Fruit fly (Drosophila melanogaster) whole organism, prepupa: ENCODE data around the gene CG18599.

Experiments used
- Blimp-1 ChIP-seq: fragments of 200-800 bp; sonication (Bioruptor generic); optimal IDR thresholded peaks from 3 replicates; lab custom pipeline; 2017; ENCODE audit warnings: missing biosample characterization, missing genetic modification characterization, mild to moderate bottlenecking, moderate library complexity, missing genetic modification reagents
- CG10669 ChIP-seq: fragments of 200-800 bp; sonication (Bioruptor generic); optimal IDR thresholded peaks from 3 replicates; lab custom pipeline; 2018; ENCODE audit warnings: missing biosample characterization, mild to moderate bottlenecking, missing genetic modification characterization, moderate library complexity
- CG11294 ChIP-seq: fragments of 200-800 bp; sonication (Bioruptor generic); IDR thresholded peaks from 2 replicates; pipeline ENCODE4 v1.3.6; 2022; ENCODE audit warnings: missing biosample characterization, missing genetic modification characterization
- CG11762 ChIP-seq: fragments of 200-800 bp; sonication (Bioruptor generic); optimal IDR thresholded peaks from 3 replicates; lab custom pipeline; 2016; ENCODE audit warnings: missing biosample characterization, missing genetic modification characterization; ENCODE audit not compliant: insufficient read depth
- CG11902 ChIP-seq: fragments of 200-800 bp; sonication (Bioruptor generic); optimal IDR thresholded peaks from 3 replicates; lab custom pipeline; 2016; ENCODE audit warnings: missing biosample characterization, missing genetic modification characterization
- CG15336 ChIP-seq: fragments of 200-800 bp; sonication (Bioruptor generic); IDR thresholded peaks from 2 replicates; pipeline ENCODE4 v1.3.6; 2022; ENCODE audit warnings: missing biosample characterization, missing genetic modification characterization
- CG16779 ChIP-seq: fragments of 200-800 bp; sonication (Bioruptor generic); optimal IDR thresholded peaks from 3 replicates; lab custom pipeline; 2017; ENCODE audit warnings: missing biosample characterization, mild to moderate bottlenecking, missing genetic modification characterization
- CG31627 ChIP-seq: fragments of 200-800 bp; sonication (Bioruptor generic); optimal IDR thresholded peaks from 3 replicates; lab custom pipeline; 2016; ENCODE audit warnings: missing biosample characterization, missing genetic modification characterization
- CG32006 ChIP-seq: fragments of 200-800 bp; sonication (Bioruptor generic); optimal IDR thresholded peaks from 3 replicates; lab custom pipeline; 2017; ENCODE audit warnings: missing biosample characterization, mild to moderate bottlenecking, missing genetic modification characterization
- CG3919 ChIP-seq: fragments of 200-800 bp; sonication (Bioruptor generic); optimal IDR thresholded peaks from 3 replicates; lab custom pipeline; 2016; ENCODE audit warnings: missing biosample characterization, missing genetic modification characterization
- CG4318 ChIP-seq: fragments of 200-800 bp; sonication (Bioruptor generic); optimal IDR thresholded peaks from 3 replicates; lab custom pipeline; 2017; ENCODE audit warnings: missing biosample characterization, mild to moderate bottlenecking, missing genetic modification characterization
- CG6163 ChIP-seq: fragments of 200-800 bp; sonication (Bioruptor generic); IDR thresholded peaks from 3 replicates; pipeline ENCODE4 v1.3.6; 2022; ENCODE audit warnings: missing biosample characterization, missing genetic modification characterization
- CG6276 ChIP-seq: fragments of 200-800 bp; sonication (Bioruptor generic); optimal IDR thresholded peaks from 2 replicates; lab custom pipeline; 2017; ENCODE audit warnings: missing biosample characterization, mild to moderate bottlenecking, missing genetic modification characterization
- CG6808 ChIP-seq: fragments of 200-800 bp; sonication (Bioruptor generic); optimal IDR thresholded peaks from 3 replicates; lab custom pipeline; 2017; ENCODE audit warnings: missing biosample characterization, missing genetic modification characterization, mild to moderate bottlenecking, moderate library complexity, missing genetic modification reagents
- CG7368 ChIP-seq: fragments of 200-800 bp; sonication (Bioruptor generic); optimal IDR thresholded peaks from 3 replicates; lab custom pipeline; 2016; ENCODE audit warnings: missing biosample characterization, missing genetic modification characterization
- CG8319 ChIP-seq: fragments of 200-800 bp; sonication (Bioruptor generic); optimal IDR thresholded peaks from 3 replicates; lab custom pipeline; 2016; ENCODE audit warnings: missing biosample characterization, missing genetic modification characterization
- CG9139 ChIP-seq: fragments of 200-800 bp; sonication (Bioruptor generic); optimal IDR thresholded peaks from 3 replicates; lab custom pipeline; 2017; ENCODE audit warnings: missing biosample characterization, mild to moderate bottlenecking, missing genetic modification characterization
- Eip78C ChIP-seq: fragments of 200-800 bp; sonication (Bioruptor generic); peaks from one replicate; lab custom pipeline; 2016; ENCODE audit warnings: missing biosample characterization, missing genetic modification characterization
- Ets21C ChIP-seq: fragments of 200-800 bp; sonication (Bioruptor generic); optimal IDR thresholded peaks from 3 replicates; lab custom pipeline; 2016; ENCODE audit warnings: missing biosample characterization, missing genetic modification characterization
- Gug ChIP-seq: fragments of 200-800 bp; sonication (Bioruptor generic); IDR thresholded peaks from 2 replicates; pipeline ENCODE4 v1.3.6; 2022; ENCODE audit warnings: missing biosample characterization, missing genetic modification characterization
- Hr38 ChIP-seq: sonication (Bioruptor generic); optimal IDR thresholded peaks from 2 replicates; lab custom pipeline; 2016; ENCODE audit warnings: missing biosample characterization, missing genetic modification characterization
- Hr4 ChIP-seq: fragments of 200-800 bp; sonication (Bioruptor generic); optimal IDR thresholded peaks from 3 replicates; lab custom pipeline; 2016; ENCODE audit warnings: missing biosample characterization, missing genetic modification characterization
- Lpt ChIP-seq: fragments of 200-800 bp; sonication (Bioruptor generic); optimal IDR thresholded peaks from 3 replicates; lab custom pipeline; 2016; ENCODE audit warnings: missing biosample characterization, missing genetic modification characterization
- OdsH ChIP-seq: fragments of 200-800 bp; sonication (Bioruptor generic); optimal IDR thresholded peaks from 3 replicates; lab custom pipeline; 2016; ENCODE audit warnings: missing biosample characterization, missing genetic modification characterization
- Sox102F ChIP-seq: fragments of 200-800 bp; sonication (Bioruptor generic); optimal IDR thresholded peaks from 2 replicates; lab custom pipeline; 2016; ENCODE audit warnings: missing biosample characterization, mild to moderate bottlenecking, missing genetic modification characterization
- Sox14 ChIP-seq: fragments of 200-800 bp; sonication (Bioruptor generic); optimal IDR thresholded peaks from 3 replicates; lab custom pipeline; 2016; ENCODE audit warnings: missing biosample characterization, missing genetic modification characterization
- Sox15 ChIP-seq: fragments of 200-800 bp; sonication (Bioruptor generic); optimal IDR thresholded peaks from 3 replicates; lab custom pipeline; 2016; ENCODE audit warnings: missing biosample characterization, missing genetic modification characterization
- achi ChIP-seq: fragments of 200-800 bp; sonication (Bioruptor generic); optimal IDR thresholded peaks from 3 replicates; lab custom pipeline; 2016; ENCODE audit warnings: missing biosample characterization, missing genetic modification characterization
- eg ChIP-seq: fragments of 200-800 bp; sonication (Bioruptor generic); IDR thresholded peaks from 3 replicates; pipeline ENCODE4 v1.3.6; 2022; ENCODE audit warnings: missing biosample characterization, missing genetic modification characterization
- fd59A ChIP-seq: fragments of 200-800 bp; sonication (Bioruptor generic); optimal IDR thresholded peaks from 2 replicates; lab custom pipeline; 2017; ENCODE audit warnings: missing biosample characterization, mild to moderate bottlenecking, missing genetic modification characterization, missing genetic modification reagents
- fd85E ChIP-seq: fragments of 200-800 bp; sonication (Bioruptor generic); optimal IDR thresholded peaks from 3 replicates; lab custom pipeline; 2016; ENCODE audit warnings: missing biosample characterization, missing genetic modification characterization
- fkh ChIP-seq: fragments of 200-800 bp; sonication (Bioruptor generic); optimal IDR thresholded peaks from 3 replicates; lab custom pipeline; 2017; ENCODE audit warnings: missing biosample characterization, mild to moderate bottlenecking, missing genetic modification characterization, moderate library complexity
- lz ChIP-seq: fragments of 200-800 bp; sonication (Bioruptor generic); optimal IDR thresholded peaks from 3 replicates; lab custom pipeline; 2016; ENCODE audit warnings: missing biosample characterization, missing genetic modification characterization
- net ChIP-seq: fragments of 200-800 bp; sonication (Bioruptor generic); optimal IDR thresholded peaks from 3 replicates; lab custom pipeline; 2016; ENCODE audit warnings: missing biosample characterization, missing genetic modification characterization
- spab ChIP-seq: fragments of 200-800 bp; sonication (Bioruptor generic); optimal IDR thresholded peaks from 2 replicates; lab custom pipeline; 2017; ENCODE audit warnings: missing biosample characterization, mild to moderate bottlenecking, missing genetic modification characterization, missing genetic modification reagents
- ss ChIP-seq, 2 experiments: fragments of 200-800 bp; sonication (Bioruptor generic); optimal IDR thresholded peaks; 2 replicates in 1 of 2; 3 replicates in 1 of 2; lab custom pipeline; 2017 to 2018; ENCODE audit warnings: mild to moderate bottlenecking in 2 of 2, missing biosample characterization in 2 of 2, missing genetic modification characterization in 2 of 2, moderate library complexity in 1 of 2
- svp ChIP-seq: fragments of 200-800 bp; sonication (Bioruptor generic); peaks from one replicate; lab custom pipeline; 2016; ENCODE audit warnings: missing biosample characterization, missing genetic modification characterization
- vri ChIP-seq: fragments of 200-800 bp; sonication (Bioruptor generic); optimal IDR thresholded peaks from 3 replicates; lab custom pipeline; 2016; ENCODE audit warnings: missing biosample characterization, mild to moderate bottlenecking, missing genetic modification characterization

CG18599 gene

DNA sequence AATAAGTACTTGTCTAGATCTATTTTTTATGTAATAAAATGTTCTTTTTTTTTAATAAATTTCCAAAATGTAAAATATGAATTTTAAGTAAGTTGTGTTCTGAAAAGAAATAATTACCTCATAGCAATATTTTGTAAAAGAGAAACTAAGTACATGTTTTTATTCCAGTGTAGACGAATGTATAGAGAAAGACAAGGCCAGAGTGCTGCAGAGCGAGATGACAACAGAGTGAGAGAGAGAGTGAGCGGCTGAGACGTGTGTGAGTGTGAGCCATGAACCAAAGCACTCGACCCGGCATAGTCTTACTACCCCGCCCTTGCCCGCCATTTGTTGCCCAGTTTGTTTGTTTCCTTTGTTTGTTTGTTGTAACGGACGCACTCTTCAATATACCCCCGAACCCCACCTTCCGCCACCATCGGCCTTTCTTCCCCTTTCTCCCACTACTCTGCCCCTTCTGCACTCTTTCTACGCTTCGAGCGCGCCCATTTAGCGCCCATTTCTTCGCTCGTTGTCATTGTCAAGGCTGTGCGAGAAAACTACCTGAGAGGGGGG is 43.9 kb downstream of the CG18599 start (continued):
- peak; percentile 66 for TF ChIP-seq CG9139 (GFP tag; lab: Kevin White, UChicago)
- TF ChIP-seq achi (GFP tag; lab: Kevin White, UChicago) = no peak
- peak; percentile 0 for TF ChIP-seq CG7368 (GFP tag; lab: Kevin White, UChicago)
- peak; percentile 15 for TF ChIP-seq CG4318 (GFP tag; lab: Kevin White, UChicago)
- TF ChIP-seq Gug (GFP tag; lab: Robert Waterston, UW) = no peak
- TF ChIP-seq lz (GFP tag; lab: Kevin White, UChicago) = no peak
- TF ChIP-seq Lpt (GFP tag; lab: Kevin White, UChicago) = peak; percentile 55
- no peak for TF ChIP-seq fd59A (GFP tag; lab: Kevin White, UChicago)
- no peak for TF ChIP-seq Sox15 (GFP tag; lab: Kevin White, UChicago)
- TF ChIP-seq Sox14 (GFP tag; lab: Kevin White, UChicago) = peak; percentile 88
- TF ChIP-seq CG11294 = no peak
- TF ChIP-seq Ets21C (GFP tag; lab: Kevin White, UChicago) = no peak
- TF ChIP-seq CG3919 = peak; percentile 57
- TF ChIP-seq CG31627 (GFP tag; lab: Kevin White, UChicago) = no peak
- TF ChIP-seq CG15336 = peak; percentile 13; the same call in 1 of the 2 replicates
- TF ChIP-seq CG6276 (GFP tag; lab: Kevin White, UChicago) = peak; percentile 22
- no peak for TF ChIP-seq fd85E (GFP tag; lab: Kevin White, UChicago)
- TF ChIP-seq Hr38 = no peak
- no peak for TF ChIP-seq CG8319
- TF ChIP-seq CG11762 (GFP tag; lab: Kevin White, UChicago) = peak; percentile 15

DNA sequence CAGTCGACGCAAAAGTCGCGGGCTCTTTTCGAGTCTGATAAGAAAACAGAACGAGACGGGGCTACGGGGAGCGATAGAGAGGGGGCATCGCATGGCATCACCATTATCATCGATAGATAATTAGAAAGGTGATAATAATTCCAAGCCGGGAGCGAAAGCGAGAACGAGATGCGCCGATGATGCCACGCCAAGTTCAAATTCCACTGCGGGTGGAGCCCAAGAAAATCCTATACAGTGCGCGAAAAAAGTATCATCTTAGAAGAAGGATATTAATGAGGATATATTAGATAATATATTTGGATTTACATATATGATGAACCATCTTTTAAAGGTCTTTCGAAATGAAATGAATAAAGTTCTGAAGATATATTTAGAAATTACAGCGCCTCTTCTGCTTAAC is 45.2 kb downstream of the CG18599 start:
- TF ChIP-seq svp (GFP tag; lab: Kevin White, UChicago) (peak; percentile 54), CG9139 (GFP tag; lab: Kevin White, UChicago) (no peak), CG6276 (GFP tag; lab: Kevin White, UChicago) (peak; percentile 28), CG11762 (GFP tag; lab: Kevin White, UChicago) (no peak), CG10669 (GFP tag; lab: Kevin White, UChicago) (peak; percentile 33), Eip78C (GFP tag; lab: Kevin White, UChicago) (peak; percentile 64), ss (GFP tag; optimal IDR thresholded peaks at IDR 0.05; lab: Kevin White, UChicago) (peak in 1 of 2 experiments; percentile 44), vri (GFP tag; lab: Kevin White, UChicago) (no peak), Sox102F (GFP tag; lab: Kevin White, UChicago) (no peak), CG6808 (GFP tag; lab: Kevin White, UChicago) (peak; percentile 44), CG32006 (GFP tag; lab: Kevin White, UChicago) (peak; percentile 38)

DNA sequence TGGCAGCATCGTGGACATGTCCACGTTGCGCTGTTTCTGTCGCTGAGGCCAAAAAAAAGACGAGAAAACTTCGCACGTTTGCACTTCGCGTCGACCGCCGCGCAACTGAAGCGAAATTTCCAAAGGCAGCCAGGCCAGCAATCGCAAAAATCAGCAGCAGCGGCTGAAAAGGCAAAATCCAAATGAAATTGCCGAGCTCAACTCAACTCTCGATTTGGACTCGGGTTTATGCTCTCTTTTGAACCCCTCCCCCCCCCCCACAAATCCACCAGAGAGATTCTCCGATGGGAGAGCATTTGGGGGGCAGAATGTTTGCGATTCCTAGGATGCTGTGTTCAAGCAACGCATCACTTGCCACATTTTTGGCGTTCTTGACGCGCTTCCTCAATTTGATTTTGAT is 46.7 kb downstream of the CG18599 start, which contains the start of gene PKD:
Gene PKD (minus strand): TSS at position 88 of the 400 bp plus-strand sequence.
- peak; percentile 68; the same call in 2 of the 3 replicates for TF ChIP-seq eg (GFP tag; lab: Robert Waterston, UW)
- no peak for TF ChIP-seq svp (GFP tag; lab: Kevin White, UChicago)
- 0 out of 3 replicates have a peak, but pooled peaks have one; percentile 45 for TF ChIP-seq CG6163 (GFP tag; lab: Robert Waterston, UW)

DNA sequence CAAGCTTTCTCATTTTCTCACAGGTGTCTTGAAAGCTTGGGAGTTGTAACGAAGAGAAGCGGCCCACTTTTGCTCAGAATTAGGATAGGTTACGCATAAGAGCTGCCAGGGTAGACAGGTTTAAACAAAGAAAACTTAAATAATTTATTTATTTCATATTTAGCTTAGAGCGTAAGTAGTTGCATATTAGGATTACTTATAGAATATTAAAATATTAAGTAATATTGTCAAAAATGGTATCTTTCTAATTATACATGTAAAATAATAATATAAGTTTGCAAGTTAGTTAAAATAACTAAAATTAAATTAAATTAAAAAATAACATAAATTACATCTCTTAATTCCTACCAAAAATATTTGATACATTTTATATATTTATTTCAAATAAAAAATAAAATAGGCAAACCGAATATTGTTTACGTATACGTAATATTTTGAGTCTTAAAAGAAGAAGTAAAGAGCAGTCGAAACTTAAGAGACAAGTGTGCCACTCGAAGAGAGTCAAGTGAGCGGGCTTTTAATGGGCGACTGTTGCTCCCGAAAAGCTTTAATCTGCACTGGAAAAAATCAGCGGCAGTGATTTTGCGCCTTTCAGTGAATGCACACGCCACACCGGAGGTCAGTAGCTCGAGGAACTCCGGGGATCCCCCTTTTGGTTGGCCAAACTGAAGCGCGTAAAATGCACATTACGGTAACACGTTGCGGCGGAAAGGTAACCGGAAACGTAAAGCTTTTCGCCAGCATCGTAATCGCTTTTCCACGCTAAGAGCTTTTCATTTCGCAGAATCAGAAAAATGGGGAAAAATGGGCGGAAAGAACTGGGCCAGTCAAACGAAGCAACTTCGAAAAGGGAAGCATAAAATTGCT is 47.5 kb downstream of the CG18599 start:
- TF ChIP-seq CG32006 (GFP tag; lab: Kevin White, UChicago) (peak; percentile 6), Eip78C (GFP tag; lab: Kevin White, UChicago) (peak; percentile 24), OdsH (no peak), CG10669 (GFP tag; lab: Kevin White, UChicago) (no peak), fkh (no peak), CG9139 (GFP tag; lab: Kevin White, UChicago) (no peak), CG11294 (0 out of 2 replicates have a peak, but pooled peaks have one; percentile 28), Sox102F (GFP tag; lab: Kevin White, UChicago) (no peak), eg (GFP tag; lab: Robert Waterston, UW) (peak; percentile 73), net (GFP tag; lab: Kevin White, UChicago) (peak; percentile 15), CG6163 (GFP tag; lab: Robert Waterston, UW) (peak; percentile 54; the same call in 2 of the 3 replicates), Lpt (GFP tag; lab: Kevin White, UChicago) (peak; percentile 6), CG16779 (tag; lab: Kevin White, UChicago) (no peak), CG11902 (GFP tag; lab: Kevin White, UChicago) (no peak), CG3919 (peak; percentile 6), Blimp-1 (no peak), CG15336 (peak; percentile 43), CG6276 (GFP tag; lab: Kevin White, UChicago) (no peak), Gug (GFP tag; lab: Robert Waterston, UW) (peak; percentile 18; the same call in 1 of the 2 replicates), svp (GFP tag; lab: Kevin White, UChicago) (peak; percentile 78), Hr4 (GFP tag; lab: Kevin White, UChicago) (peak; percentile 40), spab (GFP tag; lab: Kevin White, UChicago) (no peak)
